Fruit fly (Drosophila melanogaster) whole organism, wandering third instar larva: Measurements from ENCODE around the gene CG14913.

Experiments used
- Abd-B ChIP-seq: fragments of >200 bp; optimal IDR thresholded peaks from 2 replicates; lab custom pipeline; 2017; ENCODE audit warnings: missing biosample characterization, missing genetic modification characterization
- Dfd ChIP-seq: fragments of >200 bp; optimal IDR thresholded peaks from 2 replicates; lab custom pipeline; 2017; ENCODE audit warnings: missing biosample characterization, missing genetic modification characterization
- dmrt93B ChIP-seq: fragments of 200-800 bp; sonication (Bioruptor generic); optimal IDR thresholded peaks from 2 replicates; lab custom pipeline; 2018; ENCODE audit warnings: missing biosample characterization, mild to moderate bottlenecking, missing genetic modification characterization
- foxo ChIP-seq, 2 experiments: fragments of 200-800 bp; sonication (Bioruptor generic); optimal IDR thresholded peaks; 2 replicates in 1 of 2; 3 replicates in 1 of 2; lab custom pipeline; 2016 to 2017; ENCODE audit warnings: missing biosample characterization in 2 of 2, missing genetic modification characterization in 2 of 2
- h ChIP-seq: fragments of 200-800 bp; sonication (Bioruptor generic); optimal IDR thresholded peaks from 3 replicates; lab custom pipeline; 2016; ENCODE audit warnings: missing biosample characterization, mild to moderate bottlenecking, missing genetic modification characterization
- sage ChIP-seq: fragments of 200-800 bp; sonication (Bioruptor generic); optimal IDR thresholded peaks from 2 replicates; lab custom pipeline; 2016; ENCODE audit warnings: missing biosample characterization, mild to moderate bottlenecking, missing genetic modification characterization

- TF ChIP-seq Abd-B (GFP tag; lab: Kevin White, UChicago) (no peak), h (GFP tag; lab: Kevin White, UChicago) (no peak), sage (GFP tag; lab: Kevin White, UChicago) (no peak), Dfd (GFP tag; lab: Kevin White, UChicago) (no peak), dmrt93B (GFP tag; lab: Kevin White, UChicago) (no peak), foxo (GFP tag; optimal IDR thresholded peaks at IDR 0.05; lab: Kevin White, UChicago) (no peak)
These were observed 48.8 kb upstream of the CG14913 start for dm6 chr2L:10968009-10968383.
